Fruit fly (Drosophila melanogaster) whole organism, embryonic: ENCODE results near the gene CG4301.

Source experiments
- Abd-B ChIP-seq: fragments of 200-800 bp; sonication (Bioruptor generic); optimal IDR thresholded peaks from 2 replicates; lab custom pipeline; 2018; ENCODE audit warnings: missing biosample characterization, mild to moderate bottlenecking, missing genetic modification characterization, moderate library complexity
- Atf-2 ChIP-seq: fragments of 200-800 bp; sonication (Bioruptor generic); optimal IDR thresholded peaks from 2 replicates; lab custom pipeline; 2016; ENCODE audit warnings: missing biosample characterization, missing genetic modification characterization
- Atf3 ChIP-seq: fragments of 200-800 bp; sonication (Bioruptor generic); optimal IDR thresholded peaks from 3 replicates; lab custom pipeline; 2016; ENCODE audit warnings: missing biosample characterization, missing genetic modification characterization
- Bdp1 ChIP-seq: fragments of 200-800 bp; sonication (Bioruptor generic); optimal IDR thresholded peaks from 3 replicates; lab custom pipeline; 2016; ENCODE audit warnings: missing biosample characterization, missing genetic modification characterization
- Bgb ChIP-seq: fragments of 200-800 bp; sonication (Bioruptor generic); IDR thresholded peaks from 2 replicates; pipeline ENCODE4 v1.3.6; 2022; ENCODE audit warnings: missing biosample characterization, missing genetic modification characterization; ENCODE audit not compliant: partially characterized antibody
- CG12299 ChIP-seq: fragments of 200-800 bp; sonication (Bioruptor generic); optimal IDR thresholded peaks from 2 replicates; lab custom pipeline; 2018; ENCODE audit warnings: missing biosample characterization, mild to moderate bottlenecking, missing genetic modification characterization
- CG12769 ChIP-seq: fragments of 200-800 bp; sonication (Bioruptor generic); optimal IDR thresholded peaks from 2 replicates; lab custom pipeline; 2019; ENCODE audit warnings: missing biosample characterization, mild to moderate bottlenecking, missing genetic modification characterization, moderate library complexity
- CG14710 ChIP-seq: fragments of 200-800 bp; sonication (Bioruptor generic); optimal IDR thresholded peaks from 3 replicates; lab custom pipeline; 2019; ENCODE audit warnings: missing biosample characterization, mild to moderate bottlenecking, missing genetic modification characterization, moderate library complexity
- CG14965 ChIP-seq: fragments of 200-800 bp; sonication (Bioruptor generic); optimal IDR thresholded peaks from 2 replicates; lab custom pipeline; 2016; ENCODE audit warnings: missing biosample characterization, missing genetic modification characterization, borderline replicate concordance
- CG16779 ChIP-seq: fragments of 200-800 bp; sonication (Bioruptor generic); IDR thresholded peaks from 2 replicates; pipeline ENCODE4 v1.3.6; 2022; ENCODE audit warnings: missing biosample characterization, missing genetic modification characterization
- CG16815 ChIP-seq: fragments of 200-800 bp; sonication (Bioruptor generic); optimal IDR thresholded peaks from 3 replicates; lab custom pipeline; 2017; ENCODE audit warnings: missing biosample characterization, mild to moderate bottlenecking, missing genetic modification characterization
- CG17385 ChIP-seq: fragments of 200-800 bp; sonication (Bioruptor generic); optimal IDR thresholded peaks from 3 replicates; lab custom pipeline; 2018; ENCODE audit warnings: missing biosample characterization, mild to moderate bottlenecking, missing genetic modification characterization
- CG3838 ChIP-seq: fragments of 200-800 bp; sonication (Bioruptor generic); optimal IDR thresholded peaks from 3 replicates; lab custom pipeline; 2016; ENCODE audit warnings: missing biosample characterization, missing genetic modification characterization
- CG3847 ChIP-seq: fragments of 200-800 bp; sonication (Bioruptor generic); IDR thresholded peaks from 2 replicates; pipeline ENCODE4 v1.3.6; 2022; ENCODE audit warnings: missing biosample characterization, missing genetic modification characterization
- CG4404 ChIP-seq: fragments of 200-800 bp; sonication (Bioruptor generic); IDR thresholded peaks from 2 replicates; pipeline ENCODE4 v1.3.6; 2022; ENCODE audit warnings: missing biosample characterization, missing genetic modification characterization
- CG4820 ChIP-seq: fragments of 200-800 bp; sonication (Bioruptor generic); optimal IDR thresholded peaks from 3 replicates; lab custom pipeline; 2016; ENCODE audit warnings: missing biosample characterization, missing genetic modification characterization
- CG5180 ChIP-seq: fragments of 200-800 bp; sonication (Bioruptor generic); optimal IDR thresholded peaks from 3 replicates; lab custom pipeline; 2017; ENCODE audit warnings: missing biosample characterization, missing genetic modification characterization, mild to moderate bottlenecking, moderate library complexity, missing genetic modification reagents
- CG5953 ChIP-seq: fragments of 200-800 bp; sonication (Bioruptor generic); IDR thresholded peaks from 2 replicates; pipeline ENCODE4 v1.3.6; 2022; ENCODE audit warnings: missing biosample characterization, missing genetic modification characterization
- CG8388 ChIP-seq: fragments of 200-800 bp; sonication (Bioruptor generic); optimal IDR thresholded peaks from 2 replicates; lab custom pipeline; 2019; ENCODE audit warnings: missing biosample characterization, mild to moderate bottlenecking, missing genetic modification characterization, moderate library complexity
- CG9876 ChIP-seq: fragments of 200-800 bp; sonication (Bioruptor generic); optimal IDR thresholded peaks from 2 replicates; lab custom pipeline; 2016; ENCODE audit warnings: missing biosample characterization, missing genetic modification characterization
- Dfd ChIP-seq, 2 experiments: fragments of >200 bp; optimal IDR thresholded peaks; 2 replicates each; lab custom pipeline; 2017; ENCODE audit warnings: missing biosample characterization in 2 of 2, missing genetic modification characterization in 2 of 2
- Drgx ChIP-seq: fragments of 200-800 bp; sonication (Bioruptor generic); IDR thresholded peaks from 2 replicates; pipeline ENCODE4 v1.3.6; 2022; ENCODE audit warnings: missing biosample characterization, missing genetic modification characterization
- ERR ChIP-seq: fragments of 200-800 bp; sonication (Bioruptor generic); optimal IDR thresholded peaks from 2 replicates; lab custom pipeline; 2016; ENCODE audit warnings: missing biosample characterization, missing genetic modification characterization
- Elba2 ChIP-seq: fragments of 200-800 bp; sonication (Bioruptor generic); optimal IDR thresholded peaks from 3 replicates; lab custom pipeline; 2016; ENCODE audit warnings: missing biosample characterization, missing genetic modification characterization
- Hr39 ChIP-seq: fragments of >200 bp; optimal IDR thresholded peaks from 2 replicates; lab custom pipeline; 2017
- Hr51 ChIP-seq, 2 experiments: fragments of 200-800 bp; sonication (Bioruptor generic); optimal IDR thresholded peaks; 2 replicates in 1 of 2; 3 replicates in 1 of 2; lab custom pipeline; 2016 to 2018; ENCODE audit warnings: missing biosample characterization in 2 of 2, missing genetic modification characterization in 2 of 2, mild to moderate bottlenecking in 1 of 2, moderate library complexity in 1 of 2
- Mes4 ChIP-seq: fragments of 200-800 bp; sonication (Bioruptor generic); optimal IDR thresholded peaks from 2 replicates; lab custom pipeline; 2016; ENCODE audit warnings: missing biosample characterization, missing genetic modification characterization
- Myb ChIP-seq: fragments of 200-800 bp; sonication (Bioruptor generic); optimal IDR thresholded peaks from 2 replicates; lab custom pipeline; 2016; ENCODE audit warnings: missing biosample characterization, missing genetic modification characterization
- NK7.1 ChIP-seq: fragments of 200-800 bp; sonication (Bioruptor generic); optimal IDR thresholded peaks from 3 replicates; lab custom pipeline; 2016; ENCODE audit warnings: missing biosample characterization, missing genetic modification characterization
- TFAM ChIP-seq: fragments of 200-800 bp; sonication (Bioruptor generic); optimal IDR thresholded peaks from 2 replicates; lab custom pipeline; 2017; ENCODE audit warnings: missing biosample characterization, missing genetic modification characterization, inconsistent platforms
- cg ChIP-seq: fragments of 200-800 bp; sonication (Bioruptor generic); optimal IDR thresholded peaks from 3 replicates; lab custom pipeline; 2019; ENCODE audit warnings: missing biosample characterization, mild to moderate bottlenecking, missing genetic modification characterization, moderate library complexity
- chn ChIP-seq: fragments of 200-800 bp; sonication (Bioruptor generic); optimal IDR thresholded peaks from 2 replicates; lab custom pipeline; 2016; ENCODE audit warnings: missing biosample characterization, missing genetic modification characterization
- crol ChIP-seq: fragments of 200-800 bp; sonication (Bioruptor generic); IDR thresholded peaks from 2 replicates; pipeline ENCODE4 v1.3.6; 2022; ENCODE audit warnings: missing biosample characterization, missing genetic modification characterization
- danr ChIP-seq: fragments of 200-800 bp; sonication (Bioruptor generic); IDR thresholded peaks from 2 replicates; pipeline ENCODE4 v1.3.6; 2022; ENCODE audit warnings: missing biosample characterization, missing genetic modification characterization
- fd64A ChIP-seq: fragments of 200-800 bp; sonication (Bioruptor generic); optimal IDR thresholded peaks from 3 replicates; lab custom pipeline; 2018; ENCODE audit warnings: missing biosample characterization, mild to moderate bottlenecking, missing genetic modification characterization
- gem ChIP-seq: fragments of 200-800 bp; sonication (Bioruptor generic); optimal IDR thresholded peaks from 2 replicates; lab custom pipeline; 2019; ENCODE audit warnings: missing biosample characterization, mild to moderate bottlenecking, missing genetic modification characterization, moderate library complexity
- insv ChIP-seq, 2 experiments: fragments of 200-800 bp; sonication (Bioruptor generic); optimal IDR thresholded peaks; 3 replicates each; lab custom pipeline; 2016 to 2018; ENCODE audit warnings: missing biosample characterization in 2 of 2, missing genetic modification characterization in 2 of 2
- inv ChIP-seq: fragments of 200-800 bp; sonication (Bioruptor generic); IDR thresholded peaks from 2 replicates; pipeline ENCODE4 v1.3.6; 2022; ENCODE audit warnings: missing biosample characterization, missing genetic modification characterization; ENCODE audit not compliant: partially characterized antibody
- jing ChIP-seq: fragments of 200-800 bp; sonication (Bioruptor generic); optimal IDR thresholded peaks from 2 replicates; lab custom pipeline; 2018; ENCODE audit warnings: missing biosample characterization, mild to moderate bottlenecking, missing genetic modification characterization
- jumu ChIP-seq: fragments of 200-800 bp; sonication (Bioruptor generic); optimal IDR thresholded peaks from 3 replicates; lab custom pipeline; 2016; ENCODE audit warnings: missing biosample characterization, missing genetic modification characterization
- lbe ChIP-seq: fragments of 200-800 bp; sonication (Bioruptor generic); optimal IDR thresholded peaks from 2 replicates; lab custom pipeline; 2016; ENCODE audit warnings: missing biosample characterization, mild to moderate bottlenecking, missing genetic modification characterization
- lmd ChIP-seq: fragments of 200-800 bp; sonication (Bioruptor generic); IDR thresholded peaks from 2 replicates; pipeline ENCODE4 v1.3.6; 2022; ENCODE audit warnings: missing biosample characterization, missing genetic modification characterization
- pb ChIP-seq: fragments of 200-800 bp; sonication (Bioruptor generic); optimal IDR thresholded peaks from 3 replicates; lab custom pipeline; 2016; ENCODE audit warnings: missing biosample characterization, missing genetic modification characterization
- pum ChIP-seq: fragments of 200-800 bp; sonication (Bioruptor generic); optimal IDR thresholded peaks from 2 replicates; lab custom pipeline; 2016; ENCODE audit warnings: missing biosample characterization, missing genetic modification characterization
- tap ChIP-seq: fragments of 200-800 bp; optimal IDR thresholded peaks from 3 replicates; lab custom pipeline; 2019; ENCODE audit warnings: missing biosample characterization, mild to moderate bottlenecking, missing genetic modification characterization, moderate library complexity
- vvl ChIP-seq: fragments of 200-800 bp; sonication (Bioruptor generic); IDR thresholded peaks from 2 replicates; pipeline ENCODE4 v1.3.6; 2022; ENCODE audit warnings: missing biosample characterization, missing genetic modification characterization
- zfh1 ChIP-seq: fragments of 200-800 bp; sonication (Bioruptor generic); IDR thresholded peaks from 3 replicates; pipeline ENCODE4 v1.3.6; 2022; ENCODE audit warnings: missing biosample characterization, missing genetic modification characterization

CG4301 gene

dm6 chrX:16374059-16374458 is 31.2 kb upstream of the CG4301 start:
- TF ChIP-seq CG12769 (tag; lab: Kevin White, UChicago) (no peak), vvl (GFP tag; lab: Robert Waterston, UW) (peak; percentile 39; the same call in 1 of the 2 replicates), CG3847 (GFP tag; lab: Robert Waterston, UW) (no peak), Elba2 (GFP tag; lab: Kevin White, UChicago) (peak; percentile 53), insv (GFP tag; optimal IDR thresholded peaks at IDR 0.05; lab: Kevin White, UChicago) (peak in 1 of 2 experiments; percentile 40)

dm6 chrX:16383667-16384515 is 21.4 kb upstream of the CG4301 start:
- TF ChIP-seq pb (GFP tag; lab: Kevin White, UChicago): no peak
- no peak for TF ChIP-seq Dfd (GFP tag; optimal IDR thresholded peaks at IDR 0.05; lab: Kevin White, UChicago)
- peak; percentile 78 for TF ChIP-seq CG5180 (GFP tag; lab: Kevin White, UChicago)
- no peak for TF ChIP-seq lbe (GFP tag; lab: Kevin White, UChicago)
- peak; percentile 74 for TF ChIP-seq NK7.1 (GFP tag; lab: Kevin White, UChicago)
- TF ChIP-seq cg (GFP tag; lab: Kevin White, UChicago): peak; percentile 76
- no peak for TF ChIP-seq chn (GFP tag; lab: Kevin White, UChicago)
- TF ChIP-seq CG17385 (GFP tag; lab: Kevin White, UChicago): peak; percentile 68
- TF ChIP-seq CG8388: no peak
- no peak for TF ChIP-seq Bgb (GFP tag; lab: Robert Waterston, UW)
- TF ChIP-seq CG12299: peak; percentile 91
- TF ChIP-seq CG4820: peak; percentile 4
- TF ChIP-seq jumu (GFP tag; lab: Kevin White, UChicago): no peak
- TF ChIP-seq lmd: no peak
- 0 out of 3 replicates have a peak, but pooled peaks have one; percentile 44 for TF ChIP-seq zfh1 (GFP tag; lab: Robert Waterston, UW)
- no peak for TF ChIP-seq CG4404 (GFP tag; lab: Robert Waterston, UW)
- TF ChIP-seq pum (GFP tag; lab: Kevin White, UChicago): no peak
- TF ChIP-seq CG14710 (tag; lab: Kevin White, UChicago): peak; percentile 78
- TF ChIP-seq inv (GFP tag; lab: Robert Waterston, UW): no peak
- no peak for TF ChIP-seq CG5953
- TF ChIP-seq jing (GFP tag; lab: Kevin White, UChicago): no peak
- no peak for TF ChIP-seq crol
- peak; percentile 66 for TF ChIP-seq CG3838 (GFP tag; lab: Kevin White, UChicago)
- peak; percentile 87 for TF ChIP-seq fd64A (GFP tag; lab: Kevin White, UChicago)
- TF ChIP-seq Hr51 (GFP tag; optimal IDR thresholded peaks at IDR 0.05; lab: Kevin White, UChicago): peak in 1 of 2 experiments; percentile 4
- no peak for TF ChIP-seq Atf3 (GFP tag; lab: Kevin White, UChicago)
- peak; percentile 0 for TF ChIP-seq TFAM (GFP tag; lab: Kevin White, UChicago)
- peak; percentile 42 to 97 for TF ChIP-seq insv (GFP tag; optimal IDR thresholded peaks at IDR 0.05; lab: Kevin White, UChicago)
- peak; percentile 83 for TF ChIP-seq gem (tag; lab: Kevin White, UChicago)
- TF ChIP-seq Abd-B (GFP tag; lab: Kevin White, UChicago): no peak
- peak; percentile 44 for TF ChIP-seq CG14965 (GFP tag; lab: Kevin White, UChicago)
- TF ChIP-seq Myb (GFP tag; lab: Kevin White, UChicago): no peak
- no peak for TF ChIP-seq CG16815
- peak; percentile 70; the same call in 1 of the 2 replicates for TF ChIP-seq CG16779 (GFP tag; lab: Robert Waterston, UW)
- no peak for TF ChIP-seq CG9876
- TF ChIP-seq ERR (GFP tag; lab: Kevin White, UChicago): peak; percentile 27
- TF ChIP-seq tap (tag; lab: Kevin White, UChicago): no peak
- TF ChIP-seq Bdp1 (GFP tag; lab: Kevin White, UChicago): no peak
- TF ChIP-seq Drgx (GFP tag; lab: Robert Waterston, UW): no peak
- peak; percentile 26; the same call in 1 of the 2 replicates for TF ChIP-seq danr (GFP tag; lab: Robert Waterston, UW)
- TF ChIP-seq CG3847 (GFP tag; lab: Robert Waterston, UW): no peak
- peak; percentile 57 for TF ChIP-seq Mes4 (GFP tag; lab: Kevin White, UChicago)
- TF ChIP-seq Hr39: no peak
- peak; percentile 44 for TF ChIP-seq Atf-2
